Worm (Caenorhabditis elegans) whole organism, midembryonic: ENCODE results near the gene egl-17.

Experiments
- T22C8.4 ChIP-seq: fragments of 200-800 bp; sonication (Bioruptor generic); IDR thresholded peaks from 2 replicates; pipeline ENCODE4 v1.3.6; 2022; ENCODE audit warnings: missing genetic modification characterization, missing compliant biosample characterization
- cog-1 ChIP-seq: sonication (generic microtip); optimal IDR thresholded peaks from 2 replicates; lab custom pipeline; 2016; ENCODE audit warnings: missing genetic modification characterization, missing compliant biosample characterization
- flt-1 ChIP-seq: fragments of 200-800 bp; sonication (Bioruptor generic); IDR thresholded peaks from 2 replicates; pipeline ENCODE4 v1.3.6; 2022; ENCODE audit warnings: missing genetic modification characterization, missing compliant biosample characterization
- med-1 ChIP-seq: sonication (generic microtip); optimal IDR thresholded peaks from 2 replicates; lab custom pipeline; 2017; ENCODE audit warnings: missing genetic modification characterization, mild to moderate bottlenecking, missing compliant biosample characterization, antibody characterized with exemption, missing genetic modification reagents; ENCODE audit not compliant: insufficient read depth
- ref-1 ChIP-seq: fragments of 200-800 bp; sonication (Bioruptor generic); conservative IDR thresholded peaks from 2 replicates; pipeline ENCODE4 v1.3.6; 2022; ENCODE audit warnings: missing genetic modification reagents, missing genetic modification characterization, missing compliant biosample characterization
- tab-1 ChIP-seq: fragments of 200-800 bp; sonication (Bioruptor generic); IDR thresholded peaks from 2 replicates; pipeline ENCODE4 v1.3.6; 2022; ENCODE audit warnings: missing genetic modification characterization, missing compliant biosample characterization

- TF ChIP-seq T22C8.4 (GFP tag; lab: Robert Waterston, UW) (no peak), tab-1 (GFP tag; lab: Robert Waterston, UW) (no peak), med-1 (no peak), flt-1 (no peak), ref-1 (GFP tag; lab: Robert Waterston, UW) (no peak), cog-1 (no peak)
Measured at ce11 chrX:460351-460750, 29.1 kb upstream of the egl-17 start, which contains the start of gene aagr-4.
